Fruit fly (Drosophila melanogaster): ENCODE results near the gene CG46025.

dm6 chr2L:7791356-7791738 lies 37.4 kb downstream of the CG46025 start:
- TF ChIP-seq Abd-B (GFP tag; optimal IDR thresholded peaks at IDR 0.05) (no peak), Myc (optimal IDR thresholded peaks at IDR 0.05) (no peak), fru (GFP tag; optimal IDR thresholded peaks at IDR 0.05) (no peak), Vsx2 (GFP tag; optimal IDR thresholded peaks at IDR 0.05; ENCODE audit: partially characterized antibody) (no peak), CG32264 (GFP tag; optimal IDR thresholded peaks at IDR 0.05) (no peak), usp (GFP tag; optimal IDR thresholded peaks at IDR 0.05) (no peak), GATAd (GFP tag; optimal IDR thresholded peaks at IDR 0.05) (no peak)

Data from whole organism, wandering third instar larva.